Fruit fly (Drosophila melanogaster) whole organism, embryonic: ENCODE measurements around the gene FIG4.

Experiments used
- Ada2b ChIP-seq: fragments of 200-800 bp; sonication (Bioruptor generic); IDR thresholded peaks from 2 replicates; pipeline ENCODE4 v1.3.6; 2022; ENCODE audit warnings: missing biosample characterization, missing genetic modification characterization
- CG10209 ChIP-seq: fragments of 200-800 bp; sonication (Bioruptor generic); optimal IDR thresholded peaks from 3 replicates; lab custom pipeline; 2017; ENCODE audit warnings: missing biosample characterization, mild to moderate bottlenecking, missing genetic modification characterization, missing genetic modification reagents
- CG1024 ChIP-seq: fragments of 200-800 bp; sonication (Bioruptor generic); IDR thresholded peaks from 2 replicates; pipeline ENCODE4 v1.3.6; 2022; ENCODE audit warnings: missing biosample characterization, missing genetic modification characterization
- CG11398 ChIP-seq: fragments of 200-800 bp; sonication (Bioruptor generic); optimal IDR thresholded peaks from 2 replicates; lab custom pipeline; 2016; ENCODE audit warnings: missing biosample characterization, missing genetic modification characterization
- CG11696 ChIP-seq: fragments of 200-800 bp; sonication (Bioruptor generic); IDR thresholded peaks from 2 replicates; pipeline ENCODE4 v1.3.6; 2022; ENCODE audit warnings: missing biosample characterization, missing genetic modification characterization
- CG12236 ChIP-seq: fragments of 200-800 bp; sonication (Bioruptor generic); optimal IDR thresholded peaks from 2 replicates; lab custom pipeline; 2016; ENCODE audit warnings: missing biosample characterization, missing genetic modification characterization
- CG14667 ChIP-seq: fragments of 200-800 bp; sonication (Bioruptor generic); IDR thresholded peaks from 2 replicates; pipeline ENCODE4 v1.3.6; 2022; ENCODE audit warnings: missing biosample characterization, missing genetic modification characterization
- CG2129 ChIP-seq: fragments of 200-800 bp; sonication (Bioruptor generic); IDR thresholded peaks from 2 replicates; pipeline ENCODE4 v1.3.6; 2022; ENCODE audit warnings: missing biosample characterization, missing genetic modification characterization; ENCODE audit not compliant: partially characterized antibody
- CG30431 ChIP-seq: fragments of 200-800 bp; sonication (Bioruptor generic); optimal IDR thresholded peaks from 2 replicates; lab custom pipeline; 2017; ENCODE audit warnings: missing biosample characterization, missing genetic modification characterization
- CG3065 ChIP-seq: fragments of 200-800 bp; sonication (Bioruptor generic); optimal IDR thresholded peaks from 2 replicates; lab custom pipeline; 2016; ENCODE audit warnings: missing biosample characterization, missing genetic modification characterization
- CG43689 ChIP-seq: fragments of 200-800 bp; sonication (Bioruptor generic); IDR thresholded peaks from 2 replicates; pipeline ENCODE4 v1.3.6; 2022; ENCODE audit warnings: missing biosample characterization, missing genetic modification characterization
- CG4707 ChIP-seq: fragments of 200-800 bp; sonication (Bioruptor generic); optimal IDR thresholded peaks from 2 replicates; lab custom pipeline; 2018; ENCODE audit warnings: missing biosample characterization, mild to moderate bottlenecking, missing genetic modification characterization, moderate library complexity
- CG6854 ChIP-seq: fragments of 200-800 bp; sonication (Bioruptor generic); optimal IDR thresholded peaks from 3 replicates; lab custom pipeline; 2017; ENCODE audit warnings: missing biosample characterization, mild to moderate bottlenecking, missing genetic modification characterization
- CG9437 ChIP-seq: fragments of 200-800 bp; sonication (Bioruptor generic); optimal IDR thresholded peaks from 2 replicates; lab custom pipeline; 2018; ENCODE audit warnings: missing biosample characterization, mild to moderate bottlenecking, missing genetic modification characterization
- CG9876 ChIP-seq: fragments of 200-800 bp; sonication (Bioruptor generic); optimal IDR thresholded peaks from 2 replicates; lab custom pipeline; 2016; ENCODE audit warnings: missing biosample characterization, missing genetic modification characterization
- Camta ChIP-seq: fragments of 200-800 bp; sonication (Bioruptor generic); optimal IDR thresholded peaks from 2 replicates; lab custom pipeline; 2016; ENCODE audit warnings: missing biosample characterization, missing genetic modification characterization
- Chrac-16 ChIP-seq: fragments of 200-800 bp; sonication (Bioruptor generic); optimal IDR thresholded peaks from 3 replicates; lab custom pipeline; 2016; ENCODE audit warnings: missing biosample characterization, missing genetic modification characterization
- Dip3 ChIP-seq: fragments of 200-800 bp; sonication (Bioruptor generic); optimal IDR thresholded peaks from 3 replicates; lab custom pipeline; 2016; ENCODE audit warnings: missing biosample characterization, missing genetic modification characterization
- Elba2 ChIP-seq: fragments of 200-800 bp; sonication (Bioruptor generic); optimal IDR thresholded peaks from 3 replicates; lab custom pipeline; 2016; ENCODE audit warnings: missing biosample characterization, missing genetic modification characterization
- Fer1 ChIP-seq: fragments of 200-800 bp; sonication (Bioruptor generic); optimal IDR thresholded peaks from 2 replicates; lab custom pipeline; 2017; ENCODE audit warnings: missing biosample characterization, mild to moderate bottlenecking, missing genetic modification characterization
- HLHmδ ChIP-seq: fragments of 200-800 bp; sonication (Bioruptor generic); optimal IDR thresholded peaks from 2 replicates; lab custom pipeline; 2018; ENCODE audit warnings: missing biosample characterization, mild to moderate bottlenecking, missing genetic modification characterization, moderate library complexity
- Hey ChIP-seq: fragments of 200-800 bp; sonication (Bioruptor generic); optimal IDR thresholded peaks from 3 replicates; lab custom pipeline; 2018; ENCODE audit warnings: missing biosample characterization, mild to moderate bottlenecking, missing genetic modification characterization
- Myb ChIP-seq: fragments of 200-800 bp; sonication (Bioruptor generic); optimal IDR thresholded peaks from 2 replicates; lab custom pipeline; 2016; ENCODE audit warnings: missing biosample characterization, missing genetic modification characterization
- Optix ChIP-seq: fragments of 200-800 bp; sonication (Bioruptor generic); IDR thresholded peaks from 3 replicates; pipeline ENCODE4 v1.3.6; 2022; ENCODE audit warnings: missing biosample characterization, missing genetic modification characterization
- Ravus ChIP-seq: fragments of 200-800 bp; sonication (Bioruptor generic); IDR thresholded peaks from 2 replicates; pipeline ENCODE4 v1.3.6; 2022; ENCODE audit warnings: missing biosample characterization, missing genetic modification characterization
- Spps ChIP-seq: fragments of 200-800 bp; sonication (Bioruptor generic); optimal IDR thresholded peaks from 2 replicates; lab custom pipeline; 2018; ENCODE audit warnings: missing biosample characterization, mild to moderate bottlenecking, missing genetic modification characterization
- Sry-β ChIP-seq: fragments of 200-800 bp; sonication (Bioruptor generic); optimal IDR thresholded peaks from 2 replicates; lab custom pipeline; 2018; ENCODE audit warnings: missing biosample characterization, mild to moderate bottlenecking, missing genetic modification characterization, moderate library complexity
- YL-1 ChIP-seq: fragments of 200-800 bp; sonication (Bioruptor generic); optimal IDR thresholded peaks from 3 replicates; lab custom pipeline; 2017; ENCODE audit warnings: missing biosample characterization, mild to moderate bottlenecking, missing genetic modification characterization
- ab ChIP-seq: fragments of 200-800 bp; sonication (Bioruptor generic); optimal IDR thresholded peaks from 2 replicates; lab custom pipeline; 2016; ENCODE audit warnings: missing biosample characterization, missing genetic modification characterization
- bsh ChIP-seq, 2 experiments: fragments of 200-800 bp; sonication (Bioruptor generic); optimal IDR thresholded peaks; 2 replicates each; lab custom pipeline; 2017 to 2018; ENCODE audit warnings: mild to moderate bottlenecking in 2 of 2, missing biosample characterization in 2 of 2, missing genetic modification characterization in 2 of 2, moderate library complexity in 1 of 2
- btn ChIP-seq: fragments of 200-800 bp; sonication (Bioruptor generic); optimal IDR thresholded peaks from 2 replicates; lab custom pipeline; 2016; ENCODE audit warnings: missing biosample characterization, missing genetic modification characterization
- croc ChIP-seq: fragments of 200-800 bp; sonication (Bioruptor generic); conservative IDR thresholded peaks from 3 replicates; pipeline ENCODE4 v1.3.6; 2022; ENCODE audit warnings: missing biosample characterization, missing genetic modification characterization
- dimm ChIP-seq: fragments of 200-800 bp; sonication (Bioruptor generic); IDR thresholded peaks from 2 replicates; pipeline ENCODE4 v1.3.6; 2022; ENCODE audit warnings: missing biosample characterization, missing genetic modification characterization
- en ChIP-seq: fragments of 200-800 bp; sonication (Bioruptor generic); optimal IDR thresholded peaks from 2 replicates; lab custom pipeline; 2016; ENCODE audit warnings: missing biosample characterization, missing genetic modification characterization
- esg ChIP-seq: fragments of 200-800 bp; sonication (Bioruptor generic); conservative IDR thresholded peaks from 2 replicates; pipeline ENCODE4 v1.3.6; 2022; ENCODE audit warnings: missing biosample characterization, missing genetic modification characterization
- fd64A ChIP-seq: fragments of 200-800 bp; sonication (Bioruptor generic); optimal IDR thresholded peaks from 3 replicates; lab custom pipeline; 2018; ENCODE audit warnings: missing biosample characterization, mild to moderate bottlenecking, missing genetic modification characterization
- gcm ChIP-seq: fragments of 200-800 bp; sonication (Bioruptor generic); optimal IDR thresholded peaks from 2 replicates; lab custom pipeline; 2019; ENCODE audit warnings: missing biosample characterization, mild to moderate bottlenecking, missing genetic modification characterization, moderate library complexity
- hbn ChIP-seq: fragments of 200-800 bp; sonication (Bioruptor generic); IDR thresholded peaks from 2 replicates; pipeline ENCODE4 v1.3.6; 2022; ENCODE audit warnings: missing biosample characterization, missing genetic modification characterization; ENCODE audit not compliant: partially characterized antibody
- hkb ChIP-seq, 2 experiments: fragments of 200-800 bp in 1 of 2; fragments of >200 bp in 1 of 2; sonication (Bioruptor generic) in 1 of 2; IDR thresholded peaks in 1 of 2; optimal IDR thresholded peaks in 1 of 2; 2 replicates each; pipeline versions ENCODE4 v1.3.6 to Lab custom; 2017 to 2022; ENCODE audit warnings: missing biosample characterization in 1 of 2, missing genetic modification characterization in 1 of 2
- jing ChIP-seq: fragments of 200-800 bp; sonication (Bioruptor generic); optimal IDR thresholded peaks from 2 replicates; lab custom pipeline; 2018; ENCODE audit warnings: missing biosample characterization, mild to moderate bottlenecking, missing genetic modification characterization
- lola ChIP-seq, 3 experiments: fragments of >200 bp in 2 of 3; fragments of 200-800 bp in 1 of 3; sonication (Bioruptor generic) in 1 of 3; optimal IDR thresholded peaks; 2 replicates each; lab custom pipeline; 2017 to 2019; ENCODE audit warnings: missing biosample characterization in 3 of 3, missing genetic modification characterization in 3 of 3, mild to moderate bottlenecking in 1 of 3, moderate library complexity in 1 of 3
- lov ChIP-seq, 2 experiments: fragments of 200-800 bp in 1 of 2; fragments of >200 bp in 1 of 2; sonication (Bioruptor generic) in 1 of 2; IDR thresholded peaks in 1 of 2; optimal IDR thresholded peaks in 1 of 2; 2 replicates in 1 of 2; 3 replicates in 1 of 2; pipeline versions ENCODE4 v1.3.6 to Lab custom; 2017 to 2022; ENCODE audit warnings: missing biosample characterization in 1 of 2, missing genetic modification characterization in 1 of 2
- nmo ChIP-seq: fragments of 200-800 bp; sonication (Bioruptor generic); optimal IDR thresholded peaks from 2 replicates; lab custom pipeline; 2018; ENCODE audit warnings: missing biosample characterization, mild to moderate bottlenecking, missing genetic modification characterization, moderate library complexity
- pum ChIP-seq: fragments of 200-800 bp; sonication (Bioruptor generic); optimal IDR thresholded peaks from 2 replicates; lab custom pipeline; 2016; ENCODE audit warnings: missing biosample characterization, missing genetic modification characterization
- shn ChIP-seq: fragments of 200-800 bp; sonication (Bioruptor generic); optimal IDR thresholded peaks from 3 replicates; lab custom pipeline; 2016; ENCODE audit warnings: missing biosample characterization, missing genetic modification characterization
- sqz ChIP-seq: fragments of 200-800 bp; sonication (Bioruptor generic); optimal IDR thresholded peaks from 3 replicates; lab custom pipeline; 2018; ENCODE audit warnings: missing biosample characterization, mild to moderate bottlenecking, missing genetic modification characterization
- sug ChIP-seq: fragments of 200-800 bp; optimal IDR thresholded peaks from 2 replicates; lab custom pipeline; 2019; ENCODE audit warnings: missing biosample characterization, mild to moderate bottlenecking, missing genetic modification characterization, moderate library complexity
- tna ChIP-seq: fragments of 200-800 bp; sonication (Bioruptor generic); IDR thresholded peaks from 2 replicates; pipeline ENCODE4 v1.3.6; 2022; ENCODE audit warnings: missing biosample characterization, missing genetic modification characterization; ENCODE audit not compliant: partially characterized antibody
- tup ChIP-seq: fragments of 200-800 bp; sonication (Bioruptor generic); optimal IDR thresholded peaks from 2 replicates; lab custom pipeline; 2016; ENCODE audit warnings: missing biosample characterization, mild to moderate bottlenecking, missing genetic modification characterization, moderate library complexity

Gene FIG4

dm6 chr2L:4448582-4449016, 16.4 kb upstream of the FIG4 start, which contains the start of gene MFS18 (continued):
- TF ChIP-seq en (GFP tag; lab: Kevin White, UChicago) (peak; percentile 8), dimm (GFP tag; lab: Robert Waterston, UW) (peak; percentile 98), CG9437 (GFP tag; lab: Kevin White, UChicago) (peak; percentile 91), CG12236 (GFP tag; lab: Kevin White, UChicago) (peak; percentile 31), Dip3 (GFP tag; lab: Kevin White, UChicago) (peak; percentile 82), CG3065 (GFP tag; lab: Kevin White, UChicago) (peak; percentile 91), CG11696 (GFP tag; lab: Robert Waterston, UW) (peak; percentile 97), hkb (optimal IDR thresholded peaks at IDR 0.05; lab: Kevin White, UChicago) (peak; percentile 67), hkb (GFP tag; IDR thresholded peaks at IDR 0.05; lab: Robert Waterston, UW) (peak; percentile 100), CG43689 (GFP tag; lab: Robert Waterston, UW) (peak; percentile 96), ab (GFP tag; lab: Kevin White, UChicago) (peak; percentile 54), CG2129 (GFP tag; lab: Robert Waterston, UW) (no peak; the same call in 1 of the 2 replicates), YL-1 (GFP tag; lab: Kevin White, UChicago) (peak; percentile 96), HLHmδ (GFP tag; lab: Kevin White, UChicago) (no peak), CG4707 (GFP tag; lab: Kevin White, UChicago) (peak; percentile 73), lov (optimal IDR thresholded peaks at IDR 0.05; lab: Kevin White, UChicago) (no peak), lov (GFP tag; IDR thresholded peaks at IDR 0.05; lab: Robert Waterston, UW) (peak; percentile 98), Camta (GFP tag; lab: Kevin White, UChicago) (peak; percentile 97), Ada2b (GFP tag; lab: Robert Waterston, UW) (peak; percentile 98), CG14667 (GFP tag; lab: Robert Waterston, UW) (peak; percentile 99), jing (GFP tag; lab: Kevin White, UChicago) (peak; percentile 99), btn (GFP tag; lab: Kevin White, UChicago) (peak; percentile 25), esg (peak; percentile 99), Sry-β (GFP tag; lab: Kevin White, UChicago) (peak; percentile 71), CG11398 (peak; percentile 35), Myb (GFP tag; lab: Kevin White, UChicago) (peak; percentile 88), Optix (GFP tag; lab: Robert Waterston, UW) (peak; percentile 97), tup (GFP tag; lab: Kevin White, UChicago) (peak; percentile 89), CG6854 (GFP tag; lab: Kevin White, UChicago) (peak; percentile 97), Elba2 (peak; percentile 72), CG1024 (peak; percentile 96), Chrac-16 (GFP tag; lab: Kevin White, UChicago) (peak; percentile 97), sug (tag; lab: Kevin White, UChicago) (peak; percentile 82), hbn (GFP tag; lab: Robert Waterston, UW) (peak; percentile 46), Fer1 (GFP tag; lab: Kevin White, UChicago) (peak; percentile 98), nmo (GFP tag; lab: Kevin White, UChicago) (peak; percentile 98), tna (GFP tag; lab: Robert Waterston, UW) (peak; percentile 76), lola (GFP tag; optimal IDR thresholded peaks at IDR 0.05; lab: Kevin White, UChicago) (peak in 1 of 3 experiments; percentile 99), croc (GFP tag; lab: Robert Waterston, UW) (peak; percentile 98), CG9876 (GFP tag; lab: Kevin White, UChicago) (peak; percentile 60), pum (peak; percentile 80), gcm (GFP tag; lab: Kevin White, UChicago) (peak; percentile 96), sqz (GFP tag; lab: Kevin White, UChicago) (no peak), fd64A (GFP tag; lab: Kevin White, UChicago) (peak; percentile 91), bsh (GFP tag; optimal IDR thresholded peaks at IDR 0.05; lab: Kevin White, UChicago) (peak; percentile 67 to 97), Spps (peak; percentile 100), Ravus (peak; percentile 97), CG10209 (GFP tag; lab: Kevin White, UChicago) (peak; percentile 97), shn (peak; percentile 69), CG30431 (GFP tag; lab: Kevin White, UChicago) (peak; percentile 94), Hey (tag; lab: Kevin White, UChicago) (no peak)
